Worm (Caenorhabditis elegans): Measurements from ENCODE around the gene C35B1.9.

- no peak for TF ChIP-seq him-1 (tag; optimal IDR thresholded peaks at IDR 0.05)
- no peak for TF ChIP-seq dao-5 (tag; optimal IDR thresholded peaks at IDR 0.05)
- no peak for TF ChIP-seq W03F9.2 (tag; optimal IDR thresholded peaks at IDR 0.05)
Measured at ce11 chrIV:4096940-4097339, 16.2 kb upstream of the C35B1.9 start.
